Worm (Caenorhabditis elegans) whole organism, L2 larva: ENCODE results near the gene C28H8.8.

ENCODE experiments used
- C34F6.9 ChIP-seq: fragments of 150-350 bp; optimal IDR thresholded peaks from 2 replicates; lab custom pipeline; 2014; ENCODE audit warnings: missing biosample characterization, missing genetic modification characterization
- F13H6.1 ChIP-seq: sonication (generic microtip); optimal IDR thresholded peaks from 2 replicates; lab custom pipeline; 2016; ENCODE audit warnings: missing genetic modification characterization, missing compliant biosample characterization
- R02D3.7 ChIP-seq: fragments of 150-350 bp; optimal IDR thresholded peaks from 2 replicates; lab custom pipeline; 2014; ENCODE audit warnings: missing biosample characterization, missing genetic modification characterization
- Y55F3AM.14 ChIP-seq: fragments of 200-800 bp; sonication (Bioruptor generic); optimal IDR thresholded peaks from 2 replicates; lab custom pipeline; 2018; ENCODE audit warnings: mild to moderate bottlenecking, missing genetic modification characterization, missing compliant biosample characterization
- ZK546.5 ChIP-seq: sonication (generic microtip); optimal IDR thresholded peaks from 2 replicates; lab custom pipeline; 2017; ENCODE audit warnings: missing biosample characterization, missing genetic modification characterization
- alr-1 ChIP-seq: fragments of 150-350 bp; optimal IDR thresholded peaks from 2 replicates; lab custom pipeline; 2014; ENCODE audit warnings: missing biosample characterization, missing genetic modification characterization
- aly-2 ChIP-seq: fragments of 150-350 bp; optimal IDR thresholded peaks from 2 replicates; lab custom pipeline; 2014; ENCODE audit warnings: missing biosample characterization, missing genetic modification characterization
- ama-1 ChIP-seq: fragments of 150-350 bp; optimal IDR thresholded peaks from 2 replicates; lab custom pipeline; 2018; ENCODE audit warnings: inconsistent platforms
- blmp-1 ChIP-seq: sonication (generic microtip); optimal IDR thresholded peaks from 2 replicates; lab custom pipeline; 2017; ENCODE audit warnings: missing genetic modification characterization, mild to moderate bottlenecking, missing compliant biosample characterization, antibody characterized with exemption, moderate library complexity; ENCODE audit not compliant: insufficient read depth
- ceh-16 ChIP-seq: fragments of 150-350 bp; optimal IDR thresholded peaks from 2 replicates; lab custom pipeline; 2014; ENCODE audit warnings: missing biosample characterization, missing genetic modification characterization
- crh-2 ChIP-seq: sonication (generic microtip); optimal IDR thresholded peaks from 2 replicates; lab custom pipeline; 2017; ENCODE audit warnings: missing biosample characterization, missing genetic modification characterization
- dmd-4 ChIP-seq: sonication (generic microtip); optimal IDR thresholded peaks from 2 replicates; lab custom pipeline; 2017; ENCODE audit warnings: missing biosample characterization, missing genetic modification characterization
- egl-27 ChIP-seq: sonication (generic microtip); optimal IDR thresholded peaks from 3 replicates; lab custom pipeline; 2017; ENCODE audit warnings: missing biosample characterization, missing genetic modification reagents, missing genetic modification characterization
- elt-1 ChIP-seq: fragments of 150-350 bp; optimal IDR thresholded peaks from 2 replicates; lab custom pipeline; 2014; ENCODE audit warnings: missing biosample characterization, missing genetic modification characterization
- elt-3 ChIP-seq: sonication (generic microtip); optimal IDR thresholded peaks from 2 replicates; lab custom pipeline; 2017; ENCODE audit warnings: missing biosample characterization, missing genetic modification characterization
- fos-1 ChIP-seq: fragments of 150-350 bp; optimal IDR thresholded peaks from 2 replicates; lab custom pipeline; 2014; ENCODE audit warnings: missing biosample characterization, missing genetic modification characterization
- gmeb-1 ChIP-seq: fragments of 150-350 bp; optimal IDR thresholded peaks from 2 replicates; lab custom pipeline; 2014; ENCODE audit warnings: missing biosample characterization, missing genetic modification characterization
- lin-11 ChIP-seq: fragments of 150-350 bp; sonication (generic microtip); optimal IDR thresholded peaks from 2 replicates; lab custom pipeline; 2014; ENCODE audit warnings: missing biosample characterization, missing genetic modification characterization, inconsistent platforms, mixed read lengths
- lsy-2 ChIP-seq, 2 experiments: fragments of 150-350 bp in 1 of 2; sonication (generic microtip) in 1 of 2; optimal IDR thresholded peaks; 2 replicates each; lab custom pipeline; 2014 to 2017; ENCODE audit warnings: missing biosample characterization in 2 of 2, missing genetic modification characterization in 2 of 2
- mdl-1 ChIP-seq, 2 experiments: fragments of 150-350 bp in 1 of 2; sonication (generic microtip) in 1 of 2; optimal IDR thresholded peaks; 2 replicates each; lab custom pipeline; 2017; ENCODE audit warnings: missing biosample characterization in 2 of 2, missing genetic modification characterization in 2 of 2
- nhr-10 ChIP-seq: sonication (generic microtip); optimal IDR thresholded peaks from 2 replicates; lab custom pipeline; 2017; ENCODE audit warnings: missing biosample characterization, missing genetic modification characterization
- nhr-11 ChIP-seq: fragments of 150-350 bp; optimal IDR thresholded peaks from 2 replicates; lab custom pipeline; 2014; ENCODE audit warnings: missing biosample characterization, missing genetic modification characterization
- nhr-129 ChIP-seq: fragments of 150-350 bp; optimal IDR thresholded peaks from 2 replicates; lab custom pipeline; 2014; ENCODE audit warnings: missing biosample characterization, missing genetic modification characterization
- nhr-23 ChIP-seq: fragments of 150-350 bp; optimal IDR thresholded peaks from 2 replicates; lab custom pipeline; 2014; ENCODE audit warnings: missing biosample characterization, missing genetic modification reagents, missing genetic modification characterization
- nhr-237 ChIP-seq: fragments of 150-350 bp; optimal IDR thresholded peaks from 2 replicates; lab custom pipeline; 2014; ENCODE audit warnings: missing biosample characterization, missing genetic modification characterization
- nhr-6 ChIP-seq: fragments of 150-350 bp; optimal IDR thresholded peaks from 2 replicates; lab custom pipeline; 2014; ENCODE audit warnings: missing biosample characterization, missing genetic modification characterization
- nhr-77 ChIP-seq: fragments of 150-350 bp; optimal IDR thresholded peaks from 2 replicates; lab custom pipeline; 2014; ENCODE audit warnings: missing biosample characterization, missing genetic modification characterization
- peb-1 ChIP-seq: fragments of 150-350 bp; optimal IDR thresholded peaks from 2 replicates; lab custom pipeline; 2014; ENCODE audit warnings: missing biosample characterization, missing genetic modification characterization
- sem-4 ChIP-seq: fragments of 150-350 bp; optimal IDR thresholded peaks from 2 replicates; lab custom pipeline; 2014; ENCODE audit warnings: missing biosample characterization, missing genetic modification reagents, missing genetic modification characterization
- skn-1 ChIP-seq: sonication (generic microtip); optimal IDR thresholded peaks from 2 replicates; lab custom pipeline; 2017; ENCODE audit warnings: missing biosample characterization, missing genetic modification characterization
- sma-3 ChIP-seq: sonication (generic microtip); optimal IDR thresholded peaks from 2 replicates; lab custom pipeline; 2016; ENCODE audit warnings: missing genetic modification reagents, missing genetic modification characterization, missing compliant biosample characterization
- sma-9 ChIP-seq, 2 experiments: fragments of 150-350 bp in 1 of 2; sonication (generic microtip) in 1 of 2; optimal IDR thresholded peaks; 2 replicates each; lab custom pipeline; 2014 to 2016; ENCODE audit warnings: missing genetic modification characterization in 2 of 2, mild to moderate bottlenecking in 1 of 2, missing biosample characterization in 1 of 2, missing compliant biosample characterization in 1 of 2, missing genetic modification reagents in 1 of 2, moderate library complexity in 1 of 2
- snpc-4 ChIP-seq: fragments of 150-350 bp; optimal IDR thresholded peaks from 2 replicates; lab custom pipeline; 2014; ENCODE audit warnings: missing biosample characterization, missing genetic modification characterization
- unc-39 ChIP-seq: fragments of 150-350 bp; optimal IDR thresholded peaks from 2 replicates; lab custom pipeline; 2014; ENCODE audit warnings: missing biosample characterization, missing genetic modification characterization
- unc-55 ChIP-seq: fragments of 150-350 bp; sonication (generic microtip); optimal IDR thresholded peaks from 3 replicates; lab custom pipeline; 2014; ENCODE audit warnings: missing biosample characterization, missing genetic modification reagents, missing genetic modification characterization
- unc-62 ChIP-seq: fragments of 150-350 bp; optimal IDR thresholded peaks from 2 replicates; lab custom pipeline; 2014; ENCODE audit warnings: missing biosample characterization, missing genetic modification reagents, missing genetic modification characterization
- zag-1 ChIP-seq: fragments of 150-350 bp; optimal IDR thresholded peaks from 2 replicates; lab custom pipeline; 2014; ENCODE audit warnings: missing biosample characterization, missing genetic modification characterization
- ztf-1 ChIP-seq: fragments of 200-800 bp; sonication (Bioruptor generic); conservative IDR thresholded peaks from 2 replicates; pipeline ENCODE4 v1.3.6; 2022; ENCODE audit warnings: missing genetic modification characterization, missing compliant biosample characterization
- ztf-11 ChIP-seq: sonication (generic microtip); optimal IDR thresholded peaks from 2 replicates; lab custom pipeline; 2017; ENCODE audit warnings: missing biosample characterization, missing genetic modification characterization
- ztf-4 ChIP-seq: fragments of 150-350 bp; optimal IDR thresholded peaks from 2 replicates; lab custom pipeline; 2014; ENCODE audit warnings: missing biosample characterization, missing genetic modification characterization

C28H8.8 gene

ce11 chrIII:5906059-5906458, 17.5 kb upstream of the C28H8.8 start, which contains the start of gene dpff-1:
Gene dpff-1, minus strand, starts transcription at chrIII:5906346.
- TF ChIP-seq aly-2 (tag; lab: Kevin White, UChicago) (no peak), gmeb-1 (tag; lab: Kevin White, UChicago) (peak; percentile 5), ztf-1 (GFP tag; lab: Robert Waterston, UW) (no peak), lsy-2 (tag; optimal IDR thresholded peaks at IDR 0.05; lab: Kevin White, UChicago) (peak in 1 of 2 experiments; percentile 44), crh-2 (peak; percentile 3), ztf-11 (tag; lab: Kevin White, UChicago) (no peak), ama-1 (lab: Kevin White, UChicago) (peak; percentile 21), elt-3 (tag; lab: Kevin White, UChicago) (no peak), unc-55 (GFP tag; lab: Kevin White, UChicago) (peak; percentile 39), unc-39 (no peak), unc-62 (GFP tag; lab: Kevin White, UChicago) (no peak), nhr-11 (tag; lab: Kevin White, UChicago) (no peak), ceh-16 (no peak), nhr-6 (tag; lab: Kevin White, UChicago) (no peak), R02D3.7 (no peak), snpc-4 (no peak), C34F6.9 (tag; lab: Kevin White, UChicago) (peak; percentile 37), nhr-77 (tag; lab: Kevin White, UChicago) (no peak), F13H6.1 (tag; lab: Kevin White, UChicago) (peak; percentile 34), nhr-129 (tag; lab: Kevin White, UChicago) (peak; percentile 39), alr-1 (tag; lab: Kevin White, UChicago) (no peak)

ce11 chrIII:5902558-5902957, 14.0 kb upstream of the C28H8.8 start:
- TF ChIP-seq gmeb-1 (tag; lab: Kevin White, UChicago) (no peak), sma-3 (GFP tag; lab: Kevin White, UChicago) (no peak), nhr-6 (tag; lab: Kevin White, UChicago) (no peak), elt-3 (tag; lab: Kevin White, UChicago) (no peak), ztf-1 (GFP tag; lab: Robert Waterston, UW) (no peak), ceh-16 (no peak)

ce11 chrIII:5900709-5901108, 12.1 kb upstream of the C28H8.8 start:
- TF ChIP-seq sma-9 (GFP tag; optimal IDR thresholded peaks at IDR 0.05; lab: Kevin White, UChicago) (no peak), sma-9 (tag; optimal IDR thresholded peaks at IDR 0.05; lab: Kevin White, UChicago) (no peak), sem-4 (tag; lab: Kevin White, UChicago) (no peak), aly-2 (tag; lab: Kevin White, UChicago) (no peak), blmp-1 (no peak), nhr-10 (tag; lab: Kevin White, UChicago) (no peak), unc-55 (GFP tag; lab: Kevin White, UChicago) (no peak), fos-1 (tag; lab: Kevin White, UChicago) (peak; percentile 69), peb-1 (tag; lab: Kevin White, UChicago) (no peak), nhr-129 (tag; lab: Kevin White, UChicago) (peak; percentile 77), dmd-4 (tag; lab: Kevin White, UChicago) (no peak), ztf-4 (tag; lab: Kevin White, UChicago) (no peak), unc-62 (GFP tag; lab: Kevin White, UChicago) (no peak), unc-39 (no peak)
- TF ChIP-seq, all 48 proteins: peak for 2

ce11 chrIII:5898631-5899030, 10.1 kb upstream of the C28H8.8 start:
- TF ChIP-seq crh-2 (no peak), ztf-4 (tag; lab: Kevin White, UChicago) (no peak), Y55F3AM.14 (GFP tag; lab: Kevin White, UChicago) (no peak), C34F6.9 (tag; lab: Kevin White, UChicago) (no peak), nhr-6 (tag; lab: Kevin White, UChicago) (no peak), ZK546.5 (tag; lab: Kevin White, UChicago) (no peak), F13H6.1 (tag; lab: Kevin White, UChicago) (peak; percentile 12), nhr-23 (tag; lab: Kevin White, UChicago) (no peak), skn-1 (tag; lab: Kevin White, UChicago) (no peak), peb-1 (tag; lab: Kevin White, UChicago) (no peak), aly-2 (tag; lab: Kevin White, UChicago) (no peak), mdl-1 (tag; optimal IDR thresholded peaks at IDR 0.05; lab: Kevin White, UChicago) (no peak), lin-11 (tag; lab: Kevin White, UChicago) (no peak), sma-9 (GFP tag; optimal IDR thresholded peaks at IDR 0.05; lab: Kevin White, UChicago) (no peak), sma-9 (tag; optimal IDR thresholded peaks at IDR 0.05; lab: Kevin White, UChicago) (no peak), unc-55 (GFP tag; lab: Kevin White, UChicago) (peak; percentile 23), ztf-1 (GFP tag; lab: Robert Waterston, UW) (no peak), elt-1 (no peak), R02D3.7 (no peak), nhr-237 (no peak), lsy-2 (tag; optimal IDR thresholded peaks at IDR 0.05; lab: Kevin White, UChicago) (peak in 1 of 2 experiments; percentile 15), unc-39 (no peak), egl-27 (no peak), nhr-11 (tag; lab: Kevin White, UChicago) (no peak), nhr-129 (tag; lab: Kevin White, UChicago) (peak; percentile 7), nhr-77 (tag; lab: Kevin White, UChicago) (no peak), zag-1 (tag; lab: Kevin White, UChicago) (no peak)
